Fruit fly (Drosophila melanogaster) whole organism, adult: ENCODE measurements around the gene CG31100.

Experiments used
- CG11617 ChIP-seq: fragments of 200-800 bp; sonication (Bioruptor generic); optimal IDR thresholded peaks from 2 replicates; lab custom pipeline; 2017; ENCODE audit warnings: mild to moderate bottlenecking, missing biosample characterization, missing genetic modification reagents, missing genetic modification characterization
- CG12768 ChIP-seq: fragments of 200-800 bp; sonication (Bioruptor generic); optimal IDR thresholded peaks from 2 replicates; lab custom pipeline; 2017; ENCODE audit warnings: missing biosample characterization, missing genetic modification characterization, mild to moderate bottlenecking, moderate library complexity, missing genetic modification reagents
- CG7045 ChIP-seq: fragments of 200-800 bp; sonication (Bioruptor generic); optimal IDR thresholded peaks from 2 replicates; lab custom pipeline; 2017; ENCODE audit warnings: missing biosample characterization, mild to moderate bottlenecking, missing genetic modification characterization
- CG7101 ChIP-seq: fragments of 200-800 bp; sonication (Bioruptor generic); optimal IDR thresholded peaks from 2 replicates; lab custom pipeline; 2018; ENCODE audit warnings: missing biosample characterization, mild to moderate bottlenecking, missing genetic modification characterization, moderate library complexity
- Crg-1 ChIP-seq: fragments of 200-800 bp; sonication (Bioruptor generic); optimal IDR thresholded peaks from 2 replicates; lab custom pipeline; 2016; ENCODE audit warnings: missing biosample characterization, missing genetic modification characterization
- Hr96 ChIP-seq: fragments of 200-800 bp; sonication (Bioruptor generic); optimal IDR thresholded peaks from 2 replicates; lab custom pipeline; 2016; ENCODE audit warnings: missing biosample characterization, missing genetic modification characterization
- bab1 ChIP-seq: fragments of 200-800 bp; sonication (Bioruptor generic); optimal IDR thresholded peaks from 3 replicates; lab custom pipeline; 2019; ENCODE audit warnings: missing biosample characterization, mild to moderate bottlenecking, missing genetic modification characterization, moderate library complexity
- cic ChIP-seq: fragments of 200-800 bp; sonication (Bioruptor generic); optimal IDR thresholded peaks from 2 replicates; lab custom pipeline; 2017; ENCODE audit warnings: missing biosample characterization, mild to moderate bottlenecking, missing genetic modification characterization, moderate library complexity
- pad ChIP-seq: fragments of 200-800 bp; sonication (Bioruptor generic); optimal IDR thresholded peaks from 3 replicates; lab custom pipeline; 2017; ENCODE audit warnings: missing biosample characterization, missing genetic modification characterization, mild to moderate bottlenecking, moderate library complexity, missing genetic modification reagents
- toe ChIP-seq: fragments of 200-800 bp; sonication (Bioruptor generic); optimal IDR thresholded peaks from 2 replicates; lab custom pipeline; 2016; ENCODE audit warnings: missing biosample characterization, missing genetic modification characterization

DNA sequence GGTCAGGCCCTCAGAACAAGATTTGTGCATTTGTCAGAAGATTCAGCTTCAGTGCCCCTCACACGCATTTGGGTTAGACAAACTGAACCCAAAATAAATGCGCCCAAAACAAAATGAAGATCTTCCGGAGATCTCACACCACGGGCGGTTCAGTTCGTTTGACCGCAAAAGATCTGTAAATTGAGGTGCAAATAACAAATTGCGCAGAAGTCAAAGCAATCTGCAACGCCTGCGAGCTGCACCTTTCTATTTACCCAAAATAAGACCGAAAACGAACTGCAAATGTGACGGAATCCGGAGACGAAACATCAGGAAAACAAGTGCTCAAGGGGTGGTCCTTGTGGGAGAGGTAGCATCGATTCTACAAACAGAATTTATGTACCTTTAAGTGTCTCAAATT lies 37.9 kb downstream of the CG31100 start:
- TF ChIP-seq cic, result no peak
- no peak for TF ChIP-seq CG11617 (GFP tag; lab: Kevin White, UChicago)
- no peak for TF ChIP-seq CG12768
- TF ChIP-seq bab1 (GFP tag; lab: Kevin White, UChicago), result no peak
- no peak for TF ChIP-seq CG7101
- TF ChIP-seq pad, result no peak
- no peak for TF ChIP-seq CG7045
- no peak for TF ChIP-seq toe (GFP tag; lab: Kevin White, UChicago)
- TF ChIP-seq Crg-1 (GFP tag; lab: Kevin White, UChicago), result no peak
- TF ChIP-seq Hr96, result no peak
